Worm (Caenorhabditis elegans): ENCODE results near the gene mig-5.

mig-5 gene

ce11 chrII:8185016-8185493, at the start of gene mig-5, which contains the start of gene cct-1:
Gene mig-5, minus strand, starts transcription at chrII:8185023.
Gene cct-1, plus strand, starts transcription at chrII:8185443.
- TF ChIP-seq nhr-237 (tag; optimal IDR thresholded peaks at IDR 0.05) (peak; percentile 96), nhr-2 (tag; optimal IDR thresholded peaks at IDR 0.05) (peak; percentile 60), mls-2 (tag; optimal IDR thresholded peaks at IDR 0.05) (no peak), cnd-1 (tag; optimal IDR thresholded peaks at IDR 0.05) (peak; percentile 96), sem-2 (GFP tag; optimal IDR thresholded peaks at IDR 0.05) (no peak), sptf-1 (tag; optimal IDR thresholded peaks at IDR 0.05) (peak; percentile 67), ztf-11 (tag; optimal IDR thresholded peaks at IDR 0.05) (no peak), hlh-1 (tag; optimal IDR thresholded peaks at IDR 0.05) (peak; percentile 87), pha-4 (tag; optimal IDR thresholded peaks at IDR 0.05) (peak; percentile 96), ceh-39 (tag; optimal IDR thresholded peaks at IDR 0.05) (peak; percentile 91), ces-1 (GFP tag; optimal IDR thresholded peaks at IDR 0.05) (peak; percentile 87), lin-13 (tag; optimal IDR thresholded peaks at IDR 0.05) (peak; percentile 91), lin-32 (GFP tag; optimal IDR thresholded peaks at IDR 0.05) (peak; percentile 59), nhr-76 (tag; optimal IDR thresholded peaks at IDR 0.05) (no peak), zip-8 (tag; optimal IDR thresholded peaks at IDR 0.05) (no peak), blmp-1 (tag; optimal IDR thresholded peaks at IDR 0.05) (peak; percentile 40), unc-120 (tag; optimal IDR thresholded peaks at IDR 0.05; ENCODE audit: poor library complexity, severe bottlenecking) (no peak), unc-62 (GFP tag; optimal IDR thresholded peaks at IDR 0.05) (peak; percentile 86), ceh-43 (GFP tag; optimal IDR thresholded peaks at IDR 0.05) (peak; percentile 8), elt-3 (tag; optimal IDR thresholded peaks at IDR 0.05) (no peak), ham-2 (GFP tag; optimal IDR thresholded peaks at IDR 0.05) (peak; percentile 40), ceh-83 (GFP tag; optimal IDR thresholded peaks at IDR 0.05) (no peak), snpc-4 (tag; optimal IDR thresholded peaks at IDR 0.05) (no peak), bed-3 (GFP tag; optimal IDR thresholded peaks at IDR 0.05) (no peak), unc-39 (tag; optimal IDR thresholded peaks at IDR 0.05) (no peak), nhr-28 (tag; optimal IDR thresholded peaks at IDR 0.05) (no peak), mep-1 (tag; optimal IDR thresholded peaks at IDR 0.05) (peak; percentile 98), lsy-2 (tag; optimal IDR thresholded peaks at IDR 0.05) (peak; percentile 100), flh-1 (GFP tag; optimal IDR thresholded peaks at IDR 0.05) (no peak), M03D4.4 (tag; optimal IDR thresholded peaks at IDR 0.05) (peak; percentile 61), tbx-8 (GFP tag; optimal IDR thresholded peaks at IDR 0.05) (no peak), nhr-12 (tag; optimal IDR thresholded peaks at IDR 0.05) (no peak), elt-1 (tag; optimal IDR thresholded peaks at IDR 0.05; ENCODE audit: borderline replicate concordance, insufficient read depth) (no peak), drap-1 (GFP tag; optimal IDR thresholded peaks at IDR 0.05) (peak; percentile 40), mab-5 (tag; optimal IDR thresholded peaks at IDR 0.05) (peak; percentile 70)

ce11 chrII:8232489-8232888, 47.7 kb upstream of the mig-5 start, which contains the start of gene M110.7:
Gene M110.7, plus strand, starts transcription at chrII:8232789.
- no peak for TF ChIP-seq ceh-39 (tag; optimal IDR thresholded peaks at IDR 0.05)
- no peak for TF ChIP-seq unc-120 (tag; optimal IDR thresholded peaks at IDR 0.05; ENCODE audit: poor library complexity, severe bottlenecking)
- TF ChIP-seq lin-32 (GFP tag; optimal IDR thresholded peaks at IDR 0.05), result no peak
- TF ChIP-seq unc-62 (GFP tag; optimal IDR thresholded peaks at IDR 0.05), result no peak
- no peak for TF ChIP-seq elt-3 (tag; optimal IDR thresholded peaks at IDR 0.05)

ce11 chrII:8230976-8231375, 46.2 kb upstream of the mig-5 start, which contains the start of gene M110.9:
Gene M110.9, plus strand, starts transcription at chrII:8231276.
- TF ChIP-seq ztf-11 (tag; optimal IDR thresholded peaks at IDR 0.05) (no peak), nhr-2 (tag; optimal IDR thresholded peaks at IDR 0.05) (no peak), unc-39 (tag; optimal IDR thresholded peaks at IDR 0.05) (no peak), lsy-2 (tag; optimal IDR thresholded peaks at IDR 0.05) (no peak), blmp-1 (tag; optimal IDR thresholded peaks at IDR 0.05) (no peak)

ce11 chrII:8226475-8226874, 41.7 kb upstream of the mig-5 start:
- TF ChIP-seq lsy-2 (tag; optimal IDR thresholded peaks at IDR 0.05) (no peak), elt-3 (tag; optimal IDR thresholded peaks at IDR 0.05) (no peak), sem-2 (GFP tag; optimal IDR thresholded peaks at IDR 0.05) (no peak), flh-1 (GFP tag; optimal IDR thresholded peaks at IDR 0.05) (no peak), unc-62 (GFP tag; optimal IDR thresholded peaks at IDR 0.05) (no peak), ceh-83 (GFP tag; optimal IDR thresholded peaks at IDR 0.05) (no peak), M03D4.4 (tag; optimal IDR thresholded peaks at IDR 0.05) (no peak), hlh-1 (tag; optimal IDR thresholded peaks at IDR 0.05) (no peak), nhr-237 (tag; optimal IDR thresholded peaks at IDR 0.05) (no peak), lin-13 (tag; optimal IDR thresholded peaks at IDR 0.05) (no peak), drap-1 (GFP tag; optimal IDR thresholded peaks at IDR 0.05) (no peak), ztf-11 (tag; optimal IDR thresholded peaks at IDR 0.05) (no peak), blmp-1 (tag; optimal IDR thresholded peaks at IDR 0.05) (no peak), unc-39 (tag; optimal IDR thresholded peaks at IDR 0.05) (no peak), unc-120 (tag; optimal IDR thresholded peaks at IDR 0.05; ENCODE audit: poor library complexity, severe bottlenecking) (no peak), snpc-4 (tag; optimal IDR thresholded peaks at IDR 0.05) (no peak)

Measured in whole organism, mixed stage, embryonic.